Worm (Caenorhabditis elegans) whole organism, L2 larva: ENCODE results near the gene F09E10.7.

Source experiments
- C34F6.9 ChIP-seq: fragments of 150-350 bp; optimal IDR thresholded peaks from 2 replicates; lab custom pipeline; 2014; ENCODE audit warnings: missing biosample characterization, missing genetic modification characterization
- F13H6.1 ChIP-seq: sonication (generic microtip); optimal IDR thresholded peaks from 2 replicates; lab custom pipeline; 2016; ENCODE audit warnings: missing genetic modification characterization, missing compliant biosample characterization
- R02D3.7 ChIP-seq: fragments of 150-350 bp; optimal IDR thresholded peaks from 2 replicates; lab custom pipeline; 2014; ENCODE audit warnings: missing biosample characterization, missing genetic modification characterization
- Y55F3AM.14 ChIP-seq: fragments of 200-800 bp; sonication (Bioruptor generic); optimal IDR thresholded peaks from 2 replicates; lab custom pipeline; 2018; ENCODE audit warnings: mild to moderate bottlenecking, missing genetic modification characterization, missing compliant biosample characterization
- ZK546.5 ChIP-seq: sonication (generic microtip); optimal IDR thresholded peaks from 2 replicates; lab custom pipeline; 2017; ENCODE audit warnings: missing biosample characterization, missing genetic modification characterization
- aly-2 ChIP-seq: fragments of 150-350 bp; optimal IDR thresholded peaks from 2 replicates; lab custom pipeline; 2014; ENCODE audit warnings: missing biosample characterization, missing genetic modification characterization
- ceh-16 ChIP-seq: fragments of 150-350 bp; optimal IDR thresholded peaks from 2 replicates; lab custom pipeline; 2014; ENCODE audit warnings: missing biosample characterization, missing genetic modification characterization
- ceh-82 ChIP-seq: fragments of 150-350 bp; optimal IDR thresholded peaks from 2 replicates; lab custom pipeline; 2014; ENCODE audit warnings: missing biosample characterization, missing genetic modification characterization
- crh-2 ChIP-seq: sonication (generic microtip); optimal IDR thresholded peaks from 2 replicates; lab custom pipeline; 2017; ENCODE audit warnings: missing biosample characterization, missing genetic modification characterization
- egl-27 ChIP-seq: sonication (generic microtip); optimal IDR thresholded peaks from 3 replicates; lab custom pipeline; 2017; ENCODE audit warnings: missing biosample characterization, missing genetic modification reagents, missing genetic modification characterization
- elt-1 ChIP-seq: fragments of 150-350 bp; optimal IDR thresholded peaks from 2 replicates; lab custom pipeline; 2014; ENCODE audit warnings: missing biosample characterization, missing genetic modification characterization
- elt-3 ChIP-seq: sonication (generic microtip); optimal IDR thresholded peaks from 2 replicates; lab custom pipeline; 2017; ENCODE audit warnings: missing biosample characterization, missing genetic modification characterization
- fos-1 ChIP-seq: fragments of 150-350 bp; optimal IDR thresholded peaks from 2 replicates; lab custom pipeline; 2014; ENCODE audit warnings: missing biosample characterization, missing genetic modification characterization
- gmeb-1 ChIP-seq: fragments of 150-350 bp; optimal IDR thresholded peaks from 2 replicates; lab custom pipeline; 2014; ENCODE audit warnings: missing biosample characterization, missing genetic modification characterization
- lin-11 ChIP-seq: fragments of 150-350 bp; sonication (generic microtip); optimal IDR thresholded peaks from 2 replicates; lab custom pipeline; 2014; ENCODE audit warnings: missing biosample characterization, missing genetic modification characterization, inconsistent platforms, mixed read lengths
- lin-39 ChIP-seq: fragments of 150-350 bp; optimal IDR thresholded peaks from 2 replicates; lab custom pipeline; 2014; ENCODE audit warnings: missing biosample characterization, missing genetic modification reagents, missing genetic modification characterization
- lsy-2 ChIP-seq, 2 experiments: fragments of 150-350 bp in 1 of 2; sonication (generic microtip) in 1 of 2; optimal IDR thresholded peaks; 2 replicates each; lab custom pipeline; 2014 to 2017; ENCODE audit warnings: missing biosample characterization in 2 of 2, missing genetic modification characterization in 2 of 2
- mbf-1 ChIP-seq: sonication (generic microtip); optimal IDR thresholded peaks from 2 replicates; lab custom pipeline; 2017; ENCODE audit warnings: missing biosample characterization, missing genetic modification characterization
- mdl-1 ChIP-seq, 2 experiments: fragments of 150-350 bp in 1 of 2; sonication (generic microtip) in 1 of 2; optimal IDR thresholded peaks; 2 replicates each; lab custom pipeline; 2017; ENCODE audit warnings: missing biosample characterization in 2 of 2, missing genetic modification characterization in 2 of 2
- nhr-11 ChIP-seq: fragments of 150-350 bp; optimal IDR thresholded peaks from 2 replicates; lab custom pipeline; 2014; ENCODE audit warnings: missing biosample characterization, missing genetic modification characterization
- nhr-12 ChIP-seq: fragments of 150-350 bp; optimal IDR thresholded peaks from 2 replicates; lab custom pipeline; 2014; ENCODE audit warnings: missing biosample characterization, missing genetic modification characterization
- nhr-21 ChIP-seq: fragments of 150-350 bp; optimal IDR thresholded peaks from 2 replicates; lab custom pipeline; 2014; ENCODE audit warnings: missing biosample characterization, missing genetic modification characterization
- nhr-23 ChIP-seq: fragments of 150-350 bp; optimal IDR thresholded peaks from 2 replicates; lab custom pipeline; 2014; ENCODE audit warnings: missing biosample characterization, missing genetic modification reagents, missing genetic modification characterization
- nhr-25 ChIP-seq: fragments of 150-350 bp; sonication (generic microtip); optimal IDR thresholded peaks from 3 replicates; lab custom pipeline; 2014; ENCODE audit warnings: missing biosample characterization, missing genetic modification characterization
- nhr-6 ChIP-seq: fragments of 150-350 bp; optimal IDR thresholded peaks from 2 replicates; lab custom pipeline; 2014; ENCODE audit warnings: missing biosample characterization, missing genetic modification characterization
- peb-1 ChIP-seq: fragments of 150-350 bp; optimal IDR thresholded peaks from 2 replicates; lab custom pipeline; 2014; ENCODE audit warnings: missing biosample characterization, missing genetic modification characterization
- sem-4 ChIP-seq: fragments of 150-350 bp; optimal IDR thresholded peaks from 2 replicates; lab custom pipeline; 2014; ENCODE audit warnings: missing biosample characterization, missing genetic modification reagents, missing genetic modification characterization
- sma-9 ChIP-seq, 2 experiments: fragments of 150-350 bp in 1 of 2; sonication (generic microtip) in 1 of 2; optimal IDR thresholded peaks; 2 replicates each; lab custom pipeline; 2014 to 2016; ENCODE audit warnings: missing genetic modification characterization in 2 of 2, mild to moderate bottlenecking in 1 of 2, missing biosample characterization in 1 of 2, missing compliant biosample characterization in 1 of 2, missing genetic modification reagents in 1 of 2, moderate library complexity in 1 of 2
- snpc-4 ChIP-seq: fragments of 150-350 bp; optimal IDR thresholded peaks from 2 replicates; lab custom pipeline; 2014; ENCODE audit warnings: missing biosample characterization, missing genetic modification characterization
- unc-39 ChIP-seq: fragments of 150-350 bp; optimal IDR thresholded peaks from 2 replicates; lab custom pipeline; 2014; ENCODE audit warnings: missing biosample characterization, missing genetic modification characterization
- unc-55 ChIP-seq: fragments of 150-350 bp; sonication (generic microtip); optimal IDR thresholded peaks from 3 replicates; lab custom pipeline; 2014; ENCODE audit warnings: missing biosample characterization, missing genetic modification reagents, missing genetic modification characterization
- unc-62 ChIP-seq: fragments of 150-350 bp; optimal IDR thresholded peaks from 2 replicates; lab custom pipeline; 2014; ENCODE audit warnings: missing biosample characterization, missing genetic modification reagents, missing genetic modification characterization
- zag-1 ChIP-seq: fragments of 150-350 bp; optimal IDR thresholded peaks from 2 replicates; lab custom pipeline; 2014; ENCODE audit warnings: missing biosample characterization, missing genetic modification characterization
- ztf-1 ChIP-seq: fragments of 200-800 bp; sonication (Bioruptor generic); conservative IDR thresholded peaks from 2 replicates; pipeline ENCODE4 v1.3.6; 2022; ENCODE audit warnings: missing genetic modification characterization, missing compliant biosample characterization
- ztf-4 ChIP-seq: fragments of 150-350 bp; optimal IDR thresholded peaks from 2 replicates; lab custom pipeline; 2014; ENCODE audit warnings: missing biosample characterization, missing genetic modification characterization

Gene F09E10.7

DNA sequence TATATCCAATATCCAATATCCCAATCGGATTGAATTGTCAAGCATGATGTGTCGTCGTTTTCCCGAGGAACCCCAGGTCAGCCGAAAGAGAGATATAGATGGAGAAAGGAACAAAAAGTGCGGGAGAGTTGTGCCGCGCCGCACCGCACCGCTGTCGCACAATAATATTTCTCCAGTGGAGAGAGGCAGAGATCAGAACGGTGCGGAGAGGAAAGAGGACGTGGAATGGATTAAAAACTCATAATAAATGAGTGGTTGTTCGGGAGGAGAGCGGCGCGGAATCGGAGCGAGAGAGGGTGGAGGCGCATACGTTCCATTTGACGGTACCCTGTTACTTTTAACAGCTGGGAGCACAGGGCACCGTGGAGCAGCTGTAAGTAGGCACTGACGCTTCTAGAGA is 15.9 kb upstream of the F09E10.7 start:
- TF ChIP-seq mdl-1 (tag; optimal IDR thresholded peaks at IDR 0.05; lab: Kevin White, UChicago), result no peak
- TF ChIP-seq nhr-12 (tag; lab: Kevin White, UChicago), result no peak
- no peak for TF ChIP-seq R02D3.7 (tag; lab: Kevin White, UChicago)
- no peak for TF ChIP-seq C34F6.9 (tag; lab: Kevin White, UChicago)
- TF ChIP-seq mbf-1, result no peak
- TF ChIP-seq Y55F3AM.14 (GFP tag; lab: Kevin White, UChicago), result no peak
- no peak for TF ChIP-seq nhr-25 (tag; lab: Kevin White, UChicago)
- TF ChIP-seq elt-3, result no peak
- TF ChIP-seq ztf-1 (GFP tag; lab: Robert Waterston, UW), result no peak
- TF ChIP-seq crh-2 (tag; lab: Kevin White, UChicago), result no peak
- TF ChIP-seq fos-1 (tag; lab: Kevin White, UChicago), result no peak
- TF ChIP-seq unc-55, result no peak
- TF ChIP-seq aly-2, result no peak
- no peak for TF ChIP-seq nhr-21 (tag; lab: Kevin White, UChicago)
- no peak for TF ChIP-seq ceh-82 (tag; lab: Kevin White, UChicago)
- TF ChIP-seq unc-62, result no peak
- no peak for TF ChIP-seq gmeb-1 (tag; lab: Kevin White, UChicago)
- no peak for TF ChIP-seq zag-1 (tag; lab: Kevin White, UChicago)
- TF ChIP-seq, all 48 proteins: peak for 0

DNA sequence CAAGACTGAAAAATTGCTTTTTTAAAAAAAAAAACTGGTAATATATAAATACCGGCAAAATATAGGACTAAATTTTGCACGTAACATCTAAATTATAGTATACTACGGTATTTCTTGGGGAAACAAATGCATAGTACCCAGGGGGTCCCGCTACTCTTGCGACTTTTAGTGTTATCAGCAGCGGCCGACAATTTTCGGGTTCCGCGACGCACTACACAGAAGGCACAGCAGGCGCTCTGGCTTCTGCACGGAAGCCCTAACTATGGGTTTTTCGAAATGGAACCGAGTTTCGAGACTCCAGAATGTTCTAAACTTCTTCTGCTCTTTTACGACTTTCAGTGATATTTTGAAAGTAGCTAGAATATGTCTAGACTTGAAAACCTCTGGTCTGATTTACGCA is 14.9 kb upstream of the F09E10.7 start:
- peak; percentile 54 for TF ChIP-seq snpc-4 (tag; lab: Kevin White, UChicago)
- TF ChIP-seq C34F6.9 (tag; lab: Kevin White, UChicago), result no peak
- TF ChIP-seq, all 48 proteins: peak for 1

DNA sequence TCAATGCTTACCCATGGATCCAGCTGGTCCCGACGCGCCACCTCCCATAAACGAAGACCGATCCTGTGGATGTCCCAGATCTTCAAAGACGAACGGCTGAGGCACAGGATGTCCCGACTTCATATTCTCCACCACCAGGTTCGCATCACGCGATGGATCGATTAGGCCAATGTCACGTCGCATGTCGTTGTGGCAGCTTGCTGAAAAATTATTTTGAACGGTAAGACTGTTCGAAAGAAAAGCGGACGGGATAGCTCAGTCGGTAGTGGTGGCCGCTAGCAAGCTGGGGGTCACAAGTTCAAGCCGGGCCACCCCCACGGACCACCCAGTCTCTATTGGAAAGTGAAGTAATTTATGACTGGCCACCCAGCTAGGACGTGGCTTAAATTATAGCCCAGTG is 11.5 kb upstream of the F09E10.7 start:
- TF ChIP-seq unc-62, result no peak
- no peak for TF ChIP-seq peb-1 (tag; lab: Kevin White, UChicago)
- TF ChIP-seq aly-2, result no peak
- TF ChIP-seq lin-39 (tag; lab: Kevin White, UChicago), result no peak
- TF ChIP-seq elt-1 (tag; lab: Kevin White, UChicago), result no peak
- TF ChIP-seq ztf-4 (tag; lab: Kevin White, UChicago), result no peak
- no peak for TF ChIP-seq sem-4 (tag; lab: Kevin White, UChicago)
- TF ChIP-seq Y55F3AM.14 (GFP tag; lab: Kevin White, UChicago), result no peak
- TF ChIP-seq unc-55, result no peak
- no peak for TF ChIP-seq mdl-1 (tag; optimal IDR thresholded peaks at IDR 0.05; lab: Kevin White, UChicago)
- no peak for TF ChIP-seq ceh-16 (tag; lab: Kevin White, UChicago)
- no peak for TF ChIP-seq ZK546.5 (tag; lab: Kevin White, UChicago)
- TF ChIP-seq nhr-23 (tag; lab: Kevin White, UChicago), result no peak
- no peak for TF ChIP-seq nhr-11
- no peak for TF ChIP-seq unc-39 (tag; lab: Kevin White, UChicago)
- no peak for TF ChIP-seq egl-27 (tag; lab: Kevin White, UChicago)
- TF ChIP-seq lin-11 (tag; lab: Kevin White, UChicago), result no peak
- TF ChIP-seq snpc-4 (tag; lab: Kevin White, UChicago), result no peak
- TF ChIP-seq nhr-21 (tag; lab: Kevin White, UChicago), result no peak

DNA sequence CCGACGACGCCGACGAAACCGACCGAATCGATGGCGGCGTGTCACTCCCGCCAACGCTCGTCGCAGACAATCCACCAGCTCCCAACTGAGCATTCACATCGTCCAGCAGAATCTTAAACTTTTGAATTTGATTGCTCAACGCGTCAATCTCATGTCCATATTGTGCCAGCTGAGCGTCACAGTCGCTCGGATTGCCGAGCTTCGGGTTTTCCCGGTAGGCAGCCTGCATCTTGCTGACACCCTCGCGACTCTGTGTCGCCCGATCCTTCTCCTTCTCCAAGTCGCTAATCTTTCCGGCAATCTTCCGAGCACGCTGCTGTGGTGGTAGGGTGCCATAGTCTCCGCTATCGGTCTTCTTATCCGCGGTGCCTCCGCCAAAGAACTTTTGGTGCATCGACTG is 10.7 kb upstream of the F09E10.7 start:
- TF ChIP-seq lin-39 (tag; lab: Kevin White, UChicago), result no peak
- TF ChIP-seq zag-1 (tag; lab: Kevin White, UChicago), result no peak
- no peak for TF ChIP-seq nhr-6 (tag; lab: Kevin White, UChicago)
- TF ChIP-seq sma-9 (GFP tag; optimal IDR thresholded peaks at IDR 0.05; lab: Kevin White, UChicago), result no peak
- TF ChIP-seq sma-9 (tag; optimal IDR thresholded peaks at IDR 0.05; lab: Kevin White, UChicago), result no peak
- TF ChIP-seq elt-1 (tag; lab: Kevin White, UChicago), result no peak
- TF ChIP-seq F13H6.1, result no peak
- no peak for TF ChIP-seq nhr-23 (tag; lab: Kevin White, UChicago)
- TF ChIP-seq lsy-2 (tag; optimal IDR thresholded peaks at IDR 0.05; lab: Kevin White, UChicago), result no peak
- TF ChIP-seq sem-4 (tag; lab: Kevin White, UChicago), result no peak
